Fruit fly (Drosophila melanogaster): ENCODE measurements around the gene fy.

Gene fy

DNA sequence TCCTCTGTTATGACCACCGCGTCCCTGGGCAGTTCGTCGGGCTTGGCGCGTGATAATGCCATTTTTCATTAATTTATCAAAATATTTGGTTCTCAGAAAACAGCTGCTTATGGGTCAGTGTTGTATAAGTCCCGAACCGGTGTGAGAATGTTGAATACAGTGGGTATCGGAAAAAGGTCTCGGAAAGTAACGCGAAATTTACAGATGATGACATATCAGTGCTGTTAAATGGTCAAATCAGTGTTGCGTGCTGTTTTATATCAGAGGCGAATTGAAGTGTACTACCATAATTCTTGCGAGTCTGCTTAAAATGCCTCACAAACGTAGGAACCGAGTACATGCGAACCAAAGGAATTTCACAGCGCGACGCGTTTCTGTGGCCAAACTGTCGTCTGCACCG, 20.4 kb downstream of the fy start, which contains the start of the genes CG13392 and Rcd4 (continued):
- peak; percentile 27 for TF ChIP-seq Blimp-1 (GFP tag; optimal IDR thresholded peaks at IDR 0.05)
- TF ChIP-seq CG1792 (GFP tag; optimal IDR thresholded peaks at IDR 0.05), result peak; percentile 49
- TF ChIP-seq rib (GFP tag; IDR thresholded peaks at IDR 0.05), result peak; percentile 76
- TF ChIP-seq CG10959 (GFP tag; IDR thresholded peaks at IDR 0.05), result no peak; the same call in 1 of the 2 replicates
- TF ChIP-seq sisA (GFP tag; IDR thresholded peaks at IDR 0.05), result 0 out of 2 replicates have a peak, but pooled peaks have one; percentile 33
- peak; percentile 77; the same call in 2 of the 3 replicates for TF ChIP-seq Opbp (GFP tag; IDR thresholded peaks at IDR 0.05; ENCODE audit: partially characterized antibody)
- TF ChIP-seq CG31441 (GFP tag; IDR thresholded peaks at IDR 0.05), result no peak
- no peak for TF ChIP-seq CG12236 (GFP tag; optimal IDR thresholded peaks at IDR 0.05)
- TF ChIP-seq CG2116 (GFP tag; optimal IDR thresholded peaks at IDR 0.05), result peak; percentile 97
- peak in 1 of 3 experiments; percentile 61 for TF ChIP-seq Stat92E (GFP tag; optimal IDR thresholded peaks at IDR 0.05)
- peak; percentile 44; the same call in 1 of the 2 replicates for TF ChIP-seq CG9215 (GFP tag; IDR thresholded peaks at IDR 0.05)
- no peak for TF ChIP-seq odd (GFP tag; optimal IDR thresholded peaks at IDR 0.05)
- peak; percentile 63 for TF ChIP-seq BEAF-32 (GFP tag; optimal IDR thresholded peaks at IDR 0.05)
- TF ChIP-seq CG1529 (GFP tag; optimal IDR thresholded peaks at IDR 0.05), result peak; percentile 37
- TF ChIP-seq CG17912 (GFP tag; optimal IDR thresholded peaks at IDR 0.05), result no peak
- TF ChIP-seq Lhr (GFP tag; optimal IDR thresholded peaks at IDR 0.05), result peak; percentile 35
- TF ChIP-seq gro (GFP tag; optimal IDR thresholded peaks at IDR 0.05), result peak; percentile 79
- peak; percentile 84 for TF ChIP-seq CG12659 (GFP tag; optimal IDR thresholded peaks at IDR 0.05)
- TF ChIP-seq grau (tag; optimal IDR thresholded peaks at IDR 0.05), result peak; percentile 94
- peak; percentile 44 for TF ChIP-seq CG12744 (GFP tag; optimal IDR thresholded peaks at IDR 0.05)
- no peak for TF ChIP-seq cwo (GFP tag; optimal IDR thresholded peaks at IDR 0.05)
- peak; percentile 20 to 76 for TF ChIP-seq Hr51 (GFP tag; optimal IDR thresholded peaks at IDR 0.05)
- no peak for TF ChIP-seq pfk (GFP tag; optimal IDR thresholded peaks at IDR 0.05)
- TF ChIP-seq CG6654 (GFP tag; optimal IDR thresholded peaks at IDR 0.05), result peak; percentile 1
- no peak for TF ChIP-seq ro (GFP tag; IDR thresholded peaks at IDR 0.05)
- no peak for TF ChIP-seq salm (tag; optimal IDR thresholded peaks at IDR 0.05)
- TF ChIP-seq CG6272 (GFP tag; IDR thresholded peaks at IDR 0.05), result no peak
- TF ChIP-seq Nf-YB (GFP tag; optimal IDR thresholded peaks at IDR 0.05), result peak; percentile 11
- TF ChIP-seq CG6254 (GFP tag; optimal IDR thresholded peaks at IDR 0.05), result peak; percentile 24
- TF ChIP-seq GATAe (GFP tag; conservative IDR thresholded peaks at IDR 0.05), result no peak
- TF ChIP-seq ttk (GFP tag; IDR thresholded peaks at IDR 0.05), result no peak
- no peak for TF ChIP-seq CG15696 (tag; optimal IDR thresholded peaks at IDR 0.05)
- peak; percentile 31; the same call in 1 of the 3 replicates for TF ChIP-seq hb (GFP tag; IDR thresholded peaks at IDR 0.05; ENCODE audit: partially characterized antibody)
- peak; percentile 51; the same call in 1 of the 2 replicates for TF ChIP-seq chm (GFP tag; IDR thresholded peaks at IDR 0.05)
- no peak for TF ChIP-seq CG7357 (GFP tag; IDR thresholded peaks at IDR 0.05)
- peak; percentile 87 for TF ChIP-seq pzg (GFP tag; optimal IDR thresholded peaks at IDR 0.05)
- TF ChIP-seq CG11723 (GFP tag; optimal IDR thresholded peaks at IDR 0.05), result peak; percentile 3
- no peak for TF ChIP-seq croc (GFP tag; conservative IDR thresholded peaks at IDR 0.05)
- TF ChIP-seq CG4730 (GFP tag; IDR thresholded peaks at IDR 0.05), result 0 out of 2 replicates have a peak, but pooled peaks have one; percentile 28
- peak; percentile 7 for TF ChIP-seq gem (tag; optimal IDR thresholded peaks at IDR 0.05)
- peak; percentile 76 for TF ChIP-seq B-H2 (GFP tag; optimal IDR thresholded peaks at IDR 0.05)
- peak; percentile 66 for TF ChIP-seq CG14710 (tag; optimal IDR thresholded peaks at IDR 0.05)
- peak; percentile 42 for TF ChIP-seq Sry-β (GFP tag; optimal IDR thresholded peaks at IDR 0.05)
- TF ChIP-seq CG16815 (GFP tag; optimal IDR thresholded peaks at IDR 0.05), result peak; percentile 24
- peak; percentile 38; the same call in 1 of the 2 replicates for TF ChIP-seq CG10366 (GFP tag; IDR thresholded peaks at IDR 0.05)
- peak; percentile 47 to 65 for TF ChIP-seq chif (GFP tag; optimal IDR thresholded peaks at IDR 0.05)
- TF ChIP-seq CG12155 (GFP tag; optimal IDR thresholded peaks at IDR 0.05), result peak; percentile 70
- TF ChIP-seq CG14667 (GFP tag; IDR thresholded peaks at IDR 0.05), result no peak
- peak; percentile 55 for TF ChIP-seq CoRest (tag; optimal IDR thresholded peaks at IDR 0.05)
